Worm (Caenorhabditis elegans) whole organism, dauer: Measurements from ENCODE around the gene pitr-2.

ENCODE experiments used
- unc-62 ChIP-seq: sonication (generic microtip); optimal IDR thresholded peaks from 2 replicates; lab custom pipeline; 2017; ENCODE audit warnings: missing biosample characterization, missing genetic modification reagents, missing genetic modification characterization

Gene pitr-2

DNA sequence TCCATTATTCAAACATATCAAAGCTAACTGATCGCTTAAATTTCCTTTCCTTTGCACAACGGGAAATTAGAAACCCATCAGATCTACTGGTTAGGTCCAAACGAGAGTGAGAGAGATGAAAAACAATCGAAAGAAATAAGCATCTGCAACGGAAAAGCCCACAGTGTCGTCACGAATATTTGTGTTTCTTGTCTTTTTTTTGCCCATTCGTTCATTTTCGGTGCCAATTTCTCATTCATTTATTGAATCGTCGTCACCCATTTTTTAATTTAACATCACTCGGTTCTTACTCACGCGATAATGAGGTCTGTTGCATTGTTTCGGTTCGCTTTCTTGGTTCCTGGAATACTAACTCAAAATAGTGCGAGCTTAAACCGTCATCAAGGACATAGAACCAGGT is 13.3 kb downstream of the pitr-2 start, which contains the start of gene F21C10.6:
TSS of gene F21C10.6 (plus strand) at position 301 of the 400 bp plus-strand sequence.
- no peak for TF ChIP-seq unc-62 (GFP tag; lab: Kevin White, UChicago)

DNA sequence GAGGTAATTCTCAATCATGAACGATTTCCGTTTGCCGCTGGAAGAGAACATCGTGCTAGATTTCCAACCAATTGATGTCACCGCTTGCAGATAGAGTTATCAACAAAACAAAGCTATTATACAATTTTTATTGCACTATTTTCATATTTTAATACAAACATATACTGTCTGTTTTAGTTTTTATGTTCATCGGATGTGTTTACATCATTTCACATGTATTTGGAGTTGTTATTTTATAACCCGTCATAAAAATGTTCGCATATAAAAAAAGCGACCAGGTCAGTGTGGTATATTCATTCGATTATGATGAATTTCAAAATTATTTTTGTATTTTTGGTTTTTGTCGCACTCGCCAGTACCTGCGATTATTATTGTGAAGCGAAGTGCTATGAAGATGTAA is 14.3 kb downstream of the pitr-2 start, which contains the start of gene F21C10.11:
TSS of gene F21C10.11 (plus strand) at position 301 of the 400 bp plus-strand sequence.
- no peak for TF ChIP-seq unc-62 (GFP tag; lab: Kevin White, UChicago)

DNA sequence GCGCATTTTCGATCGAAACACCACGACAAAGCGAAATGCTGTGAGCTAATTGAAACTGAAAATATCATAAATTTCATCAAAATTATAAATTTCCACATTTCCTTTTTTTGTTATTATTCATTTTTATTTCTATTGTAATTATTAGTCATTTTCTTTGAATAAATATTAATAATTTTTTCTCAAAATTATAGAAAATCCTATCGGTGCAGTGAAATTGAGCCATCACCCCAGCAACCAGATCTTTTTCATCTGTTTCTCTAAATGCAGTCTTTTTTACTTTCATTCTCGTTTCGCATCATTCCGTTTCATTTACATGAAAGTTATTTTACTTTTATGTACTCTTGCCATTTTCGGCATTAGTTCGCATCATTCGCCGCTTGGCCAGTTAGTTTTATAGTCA is 15.5 kb downstream of the pitr-2 start, which contains the start of gene F21C10.13:
TSS of gene F21C10.13 (plus strand) at position 301 of the 400 bp plus-strand sequence.
- no peak for TF ChIP-seq unc-62 (GFP tag; lab: Kevin White, UChicago)

DNA sequence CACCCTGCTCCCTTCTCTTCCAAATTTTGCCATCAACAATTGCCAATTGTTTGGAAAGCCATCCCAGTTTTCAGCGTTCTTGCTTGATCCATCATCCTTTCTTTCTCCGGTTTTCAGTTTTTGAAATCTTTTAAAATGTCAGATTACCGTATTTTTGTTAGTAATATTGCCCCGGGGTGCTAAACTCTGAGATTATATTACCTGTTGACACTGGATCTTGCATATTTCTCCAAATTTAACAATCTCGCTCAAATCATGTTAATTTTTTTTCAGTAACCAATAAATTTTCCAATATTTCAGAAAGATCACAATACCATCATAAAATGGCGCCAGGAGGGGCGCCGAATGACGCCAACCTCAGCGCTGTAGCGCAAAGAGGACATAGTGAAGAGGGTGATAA is 25.1 kb downstream of the pitr-2 start, which contains the start of gene F21C10.7:
TSS of gene F21C10.7 (plus strand) at position 301 of the 400 bp plus-strand sequence.
- no peak for TF ChIP-seq unc-62 (GFP tag; lab: Kevin White, UChicago)

DNA sequence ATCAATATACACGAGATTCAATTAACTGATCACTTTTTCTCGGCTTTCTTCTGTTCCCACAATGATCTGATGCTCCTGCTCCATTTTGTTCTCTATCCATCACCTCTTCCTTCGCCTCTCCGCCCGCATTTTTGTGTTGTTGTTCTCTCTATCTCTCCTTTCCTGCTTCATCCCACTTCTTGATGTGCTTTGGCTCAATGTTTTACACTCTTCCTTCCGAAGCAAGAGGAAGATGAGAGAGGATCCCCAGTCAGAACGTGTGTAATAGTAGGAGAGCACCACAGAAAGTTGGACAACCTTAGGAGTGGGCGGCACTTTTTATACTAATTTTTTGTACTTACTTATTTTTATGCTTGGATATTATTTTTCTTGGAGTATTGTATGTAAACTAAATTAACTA is 25.6 kb downstream of the pitr-2 start:
- TF ChIP-seq unc-62 (GFP tag; lab: Kevin White, UChicago) = no peak

DNA sequence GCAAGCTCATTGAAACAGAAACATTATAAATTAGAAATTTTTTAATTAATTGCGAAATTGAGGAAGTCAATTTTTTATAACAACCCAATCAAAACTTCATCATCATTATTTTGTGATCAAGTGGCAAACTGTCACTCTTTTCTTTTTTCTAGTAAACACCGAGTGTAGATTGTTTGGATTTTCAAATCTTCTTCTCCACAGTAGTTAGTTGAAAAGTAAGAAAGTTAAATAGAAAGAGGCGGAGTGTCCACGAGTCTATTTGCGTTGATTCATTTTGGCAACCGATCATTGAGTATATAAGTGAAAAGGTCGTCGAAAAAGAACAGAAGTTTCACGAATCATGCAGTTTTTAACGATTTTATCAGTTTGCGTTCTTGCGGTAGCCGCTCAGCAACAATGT is 28.2 kb downstream of the pitr-2 start, which contains the start of gene pqn-31:
TSS of gene pqn-31 (plus strand) at position 301 of the 400 bp plus-strand sequence.
- no peak for TF ChIP-seq unc-62 (GFP tag; lab: Kevin White, UChicago)

DNA sequence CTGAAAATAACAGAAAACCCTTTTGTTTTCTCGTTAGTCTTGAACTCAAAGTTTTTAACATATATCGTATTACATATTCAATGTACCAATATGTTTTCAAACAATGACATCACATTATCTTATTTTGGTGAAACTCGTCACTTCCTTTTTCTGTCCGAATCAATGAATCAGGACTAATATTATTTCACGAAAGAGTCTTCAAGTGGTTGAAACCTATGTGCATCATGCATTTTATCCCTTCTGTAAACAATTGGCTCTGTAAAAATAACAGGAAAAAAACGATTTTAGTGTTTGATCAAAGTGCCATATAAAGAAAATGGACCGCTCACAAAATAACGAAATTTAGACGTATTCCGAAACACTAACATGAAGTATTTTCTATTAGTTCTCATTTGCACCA is 29.3 kb downstream of the pitr-2 start, which contains the start of gene F21C10.18:
TSS of gene F21C10.18 (plus strand) at position 301 of the 400 bp plus-strand sequence.
- no peak for TF ChIP-seq unc-62 (GFP tag; lab: Kevin White, UChicago)

DNA sequence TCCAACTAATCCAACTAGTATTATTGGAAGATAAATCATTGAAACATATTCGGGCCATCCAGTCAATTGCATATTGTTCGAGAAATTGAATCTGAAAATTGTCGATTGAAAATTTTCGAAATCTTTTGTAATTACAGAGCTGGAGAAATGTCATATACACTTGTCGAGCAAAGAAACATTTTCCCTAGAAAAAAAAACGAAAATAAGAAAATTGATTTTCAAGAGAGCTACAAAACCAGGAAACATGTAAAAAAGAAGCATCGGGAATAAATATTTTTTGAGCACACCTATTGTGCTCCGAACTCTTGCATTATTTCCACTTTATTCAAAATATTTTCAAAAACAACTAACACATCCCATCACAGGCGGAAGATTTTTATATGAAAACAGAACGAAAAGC is 36.5 kb downstream of the pitr-2 start, which contains the start of gene frpr-6:
TSS of gene frpr-6 (minus strand) at position 101 of the 400 bp plus-strand sequence.
- TF ChIP-seq unc-62 (GFP tag; lab: Kevin White, UChicago) = no peak

DNA sequence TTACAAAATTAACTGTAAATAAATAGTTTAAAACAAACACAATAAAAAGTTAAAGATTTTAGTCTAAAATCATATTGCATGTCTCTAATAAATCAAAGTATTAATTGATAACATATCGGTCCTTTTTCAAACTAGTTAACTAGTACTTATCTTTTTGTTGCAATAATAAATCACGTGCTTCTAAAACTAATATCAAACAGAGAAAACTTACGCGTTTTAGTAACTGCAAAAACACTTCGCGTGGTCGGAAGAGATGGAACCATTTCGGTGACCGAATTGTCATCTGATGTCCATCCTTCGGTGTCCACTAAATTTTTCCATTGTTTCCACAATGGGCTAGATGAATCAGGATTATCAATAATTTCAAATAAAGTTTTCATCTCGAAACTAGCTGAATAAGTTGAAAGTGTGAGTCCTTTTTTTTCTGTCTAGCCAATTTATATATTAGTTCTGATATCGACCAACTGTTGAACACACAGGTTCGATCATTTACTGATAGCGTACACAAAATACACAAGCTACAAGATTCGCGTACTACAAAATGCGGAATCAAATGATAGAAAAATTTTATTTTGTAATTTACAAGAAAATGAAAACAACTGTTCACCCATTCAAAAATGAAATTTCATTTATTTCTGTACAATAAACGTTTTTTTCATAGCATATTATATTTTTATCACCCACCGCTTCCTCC is 39.1 kb downstream of the pitr-2 start, which contains the start of gene F21C10.9:
TSS of gene F21C10.9 (minus strand) at position 417 of the 694 bp plus-strand sequence.
- TF ChIP-seq unc-62 (GFP tag; lab: Kevin White, UChicago) = no peak

DNA sequence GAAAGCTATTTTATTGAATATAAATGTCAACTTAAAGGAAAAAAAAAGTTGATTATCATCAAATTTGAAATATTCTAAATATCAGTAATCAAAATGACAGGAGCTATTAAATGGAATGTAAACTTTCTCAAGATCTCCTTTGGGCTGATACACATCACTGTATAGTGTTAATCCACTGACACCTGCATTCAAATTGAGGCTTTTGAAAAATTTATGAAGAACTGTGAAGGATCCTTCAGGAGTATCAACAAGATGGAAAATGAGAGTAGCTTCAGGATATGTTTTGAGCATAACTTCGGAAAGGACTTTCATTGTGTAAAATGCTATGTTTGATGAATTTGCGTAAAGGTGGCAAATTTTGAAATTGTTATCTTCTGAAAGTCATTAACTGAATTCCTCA is 40.3 kb downstream of the pitr-2 start:
- no peak for TF ChIP-seq unc-62 (GFP tag; lab: Kevin White, UChicago)

DNA sequence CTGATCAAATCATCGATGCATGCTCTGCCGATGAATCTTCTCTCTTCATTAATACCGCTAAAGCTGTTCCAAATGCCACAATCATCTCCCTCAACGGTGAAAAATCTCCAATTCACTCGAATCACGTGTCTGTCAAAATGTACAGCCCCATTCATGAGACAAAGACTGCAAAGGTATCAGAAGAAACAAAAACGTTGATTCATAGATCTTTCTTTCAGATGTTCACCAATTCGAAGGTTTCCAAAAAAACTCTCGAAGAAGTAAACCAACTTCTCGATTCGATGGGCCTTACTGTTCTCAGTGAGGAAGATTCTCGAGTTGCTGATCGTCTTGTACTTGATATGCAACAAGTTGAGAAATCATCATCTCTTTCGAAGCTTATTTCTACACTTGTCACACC is 40.8 kb downstream of the pitr-2 start:
- no peak for TF ChIP-seq unc-62 (GFP tag; lab: Kevin White, UChicago)

DNA sequence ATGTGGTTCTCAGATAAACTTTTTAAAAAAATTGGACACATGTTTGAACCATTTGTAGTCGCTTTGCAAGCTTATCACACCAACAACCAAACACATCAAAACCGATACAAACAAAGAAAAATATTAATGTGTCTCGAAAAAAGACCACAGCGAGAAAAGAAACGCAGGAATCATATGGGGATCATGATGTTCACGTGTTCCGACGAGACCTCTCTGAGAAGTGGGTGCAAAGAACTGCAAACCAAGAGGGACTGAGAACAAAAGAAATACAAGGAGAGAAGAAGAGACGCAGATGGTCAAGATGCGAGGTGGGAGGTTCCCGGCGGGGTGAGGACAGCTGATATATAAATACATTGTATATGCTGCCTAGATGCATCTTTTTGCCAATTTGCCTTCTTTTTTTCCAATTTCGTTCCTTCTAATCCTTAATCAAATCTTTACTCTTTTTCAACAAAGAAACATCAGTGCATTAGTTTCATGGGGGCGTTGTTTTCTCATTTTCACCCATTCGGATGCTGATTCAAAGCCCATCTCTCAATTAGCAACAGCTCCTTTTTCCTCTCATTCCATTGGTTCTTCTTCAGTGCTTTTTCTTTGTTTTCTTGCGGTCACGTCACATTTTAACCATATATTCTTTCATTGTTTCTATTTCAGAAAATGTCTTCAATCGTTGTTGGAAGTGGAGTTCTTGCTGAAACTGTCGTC is 41.8 kb downstream of the pitr-2 start, which contains the start of gene F21C10.10:
TSS of gene F21C10.10 (plus strand) at position 655 of the 705 bp plus-strand sequence.
- TF ChIP-seq unc-62 (GFP tag; lab: Kevin White, UChicago) = no peak

DNA sequence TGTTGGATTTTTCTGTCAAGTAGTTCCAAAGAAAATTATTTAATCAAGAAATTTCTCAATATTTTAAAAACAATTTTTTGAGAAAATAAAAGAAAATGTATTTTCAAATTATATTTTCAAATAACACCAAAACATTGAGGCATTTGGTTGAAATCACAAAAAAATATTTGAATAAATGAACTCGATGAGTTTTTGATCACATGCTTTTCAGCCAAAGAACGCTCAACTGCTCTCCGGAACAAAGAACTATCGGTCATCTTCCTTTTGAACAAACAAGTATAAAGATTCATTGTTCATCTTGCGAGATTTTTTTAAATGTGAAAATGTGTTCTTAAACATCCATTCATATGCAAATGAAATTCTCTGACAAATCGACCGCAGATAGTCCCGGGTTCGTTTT is 42.5 kb downstream of the pitr-2 start:
- TF ChIP-seq unc-62 (GFP tag; lab: Kevin White, UChicago) = no peak

DNA sequence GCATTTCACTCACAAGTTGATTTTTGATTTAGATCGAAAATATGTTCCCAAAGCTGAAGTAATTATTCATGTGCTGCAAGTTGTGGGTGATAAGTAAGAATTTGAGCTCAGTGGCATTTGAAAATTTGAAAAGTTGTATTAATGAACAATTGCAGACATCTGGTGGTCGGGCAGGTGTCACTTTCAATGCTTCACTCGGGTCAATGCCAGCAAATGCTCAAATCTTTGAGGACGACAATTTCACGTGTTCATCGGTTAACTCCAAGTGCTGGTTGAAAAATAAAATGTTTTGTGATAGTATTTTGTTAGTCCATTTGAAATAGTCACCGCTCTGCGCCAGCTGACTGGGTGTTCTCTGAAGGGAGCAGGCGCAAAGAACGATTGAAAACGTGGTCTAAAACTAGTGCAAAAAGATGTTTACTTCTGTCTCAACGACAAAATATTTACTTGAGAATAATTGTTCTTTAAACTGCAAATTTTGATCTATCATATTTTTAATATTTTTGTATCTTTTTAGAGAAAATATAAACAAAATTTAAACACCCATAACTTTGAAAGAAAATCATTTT is 43.4 kb downstream of the pitr-2 start:
- TF ChIP-seq unc-62 (GFP tag; lab: Kevin White, UChicago) = no peak

DNA sequence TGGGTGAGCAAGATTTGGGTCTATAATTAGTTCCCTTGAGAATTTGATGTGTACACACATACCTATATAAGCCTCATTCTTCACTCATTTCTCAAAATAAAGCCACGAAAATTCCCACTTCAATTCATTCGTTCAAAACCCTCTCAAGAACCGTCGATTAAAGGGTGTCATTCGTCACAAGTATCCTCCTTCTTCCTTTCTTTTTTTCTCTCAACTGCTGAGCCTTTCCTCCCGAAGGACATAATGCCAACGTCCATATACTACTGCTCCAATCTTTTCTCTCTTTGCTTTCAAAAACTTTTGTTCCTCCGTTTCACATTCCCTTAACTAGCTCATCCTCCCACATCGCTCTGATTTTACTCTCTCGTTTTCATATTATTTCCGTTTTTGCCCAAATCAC is 45.3 kb downstream of the pitr-2 start, which contains the start of gene T27E4.1:
TSS of gene T27E4.1 (plus strand) at position 137 of the 400 bp plus-strand sequence.
- TF ChIP-seq unc-62 (GFP tag; lab: Kevin White, UChicago) = no peak
